Worm (Caenorhabditis elegans): Measurements from ENCODE around the gene utp-20.

utp-20 gene

ce11 chrII:6516276-6516675, 19.9 kb upstream of the utp-20 start, which contains the start of gene C56E6.7:
Gene C56E6.7 (plus strand): TSS chrII:6516576.
- TF ChIP-seq ama-1 (optimal IDR thresholded peaks at IDR 0.05) (no peak), F10B5.3 (tag; optimal IDR thresholded peaks at IDR 0.05) (no peak), nhr-102 (tag; optimal IDR thresholded peaks at IDR 0.05) (no peak), T26A8.4 (GFP tag; IDR thresholded peaks at IDR 0.05) (no peak), hlh-30 (tag; optimal IDR thresholded peaks at IDR 0.05; ENCODE audit: insufficient read depth) (no peak), unc-39 (tag; optimal IDR thresholded peaks at IDR 0.05) (no peak), lin-39 (tag; optimal IDR thresholded peaks at IDR 0.05) (no peak), pha-4 (GFP tag; IDR thresholded peaks at IDR 0.05) (no peak), pha-4 (tag; optimal IDR thresholded peaks at IDR 0.05) (no peak), saeg-2 (GFP tag; IDR thresholded peaks at IDR 0.05) (no peak), Y105C5A.15 (GFP tag; IDR thresholded peaks at IDR 0.05) (no peak), mdl-1 (tag; optimal IDR thresholded peaks at IDR 0.05) (no peak), daf-16 (GFP tag; optimal IDR thresholded peaks at IDR 0.05) (no peak), daf-16 (tag; optimal IDR thresholded peaks at IDR 0.05) (no peak), ceh-44 (GFP tag; IDR thresholded peaks at IDR 0.05) (no peak), F44E2.7 (GFP tag; IDR thresholded peaks at IDR 0.05) (no peak)

ce11 chrII:6519703-6520102, 16.5 kb upstream of the utp-20 start:
- no peak for TF ChIP-seq unc-62 (GFP tag; optimal IDR thresholded peaks at IDR 0.05 in 1 of 2)
- TF ChIP-seq unc-62 (tag; optimal IDR thresholded peaks at IDR 0.05) = no peak
- peak; percentile 86 for TF ChIP-seq lin-38 (GFP tag; IDR thresholded peaks at IDR 0.05)
- no peak for TF ChIP-seq nhr-77 (tag; optimal IDR thresholded peaks at IDR 0.05)
- TF ChIP-seq unc-130 (GFP tag; optimal IDR thresholded peaks at IDR 0.05) = peak; percentile 80
- TF ChIP-seq ces-1 (GFP tag; optimal IDR thresholded peaks at IDR 0.05) = no peak

- TF ChIP-seq tra-1 (GFP tag; IDR thresholded peaks at IDR 0.05) (no peak), lir-3 (tag; optimal IDR thresholded peaks at IDR 0.05) (no peak), daf-8 (GFP tag; IDR thresholded peaks at IDR 0.05) (no peak), unc-39 (tag; optimal IDR thresholded peaks at IDR 0.05) (no peak), fos-1 (tag; optimal IDR thresholded peaks at IDR 0.05) (no peak), T20F7.1 (GFP tag; optimal IDR thresholded peaks at IDR 0.05) (no peak), cey-2 (tag; optimal IDR thresholded peaks at IDR 0.05; ENCODE audit: borderline replicate concordance, insufficient read depth) (no peak), ceh-62 (tag; optimal IDR thresholded peaks at IDR 0.05) (no peak), Y5F2A.4 (GFP tag; optimal IDR thresholded peaks at IDR 0.05) (no peak), vab-7 (GFP tag; IDR thresholded peaks at IDR 0.05) (no peak), ceh-20 (GFP tag; IDR thresholded peaks at IDR 0.05) (no peak), egl-43 (GFP tag; IDR thresholded peaks at IDR 0.05) (no peak), nhr-77 (tag; optimal IDR thresholded peaks at IDR 0.05) (no peak), lin-13 (GFP tag; optimal IDR thresholded peaks at IDR 0.05) (no peak), hlh-30 (tag; optimal IDR thresholded peaks at IDR 0.05; ENCODE audit: insufficient read depth) (no peak), ceh-32 (tag; optimal IDR thresholded peaks at IDR 0.05; ENCODE audit: poor library complexity) (no peak), F10B5.3 (tag; optimal IDR thresholded peaks at IDR 0.05) (no peak), hlh-11 (tag; optimal IDR thresholded peaks at IDR 0.05) (peak; percentile 71), R02D3.7 (tag; optimal IDR thresholded peaks at IDR 0.05) (no peak), dve-1 (tag; optimal IDR thresholded peaks at IDR 0.05; ENCODE audit: insufficient read depth) (peak; percentile 42), F26F4.8 (GFP tag; conservative IDR thresholded peaks at IDR 0.05) (no peak), lin-1 (GFP tag; IDR thresholded peaks at IDR 0.05) (0 out of 2 replicates have a peak, but pooled peaks have one; percentile 17), dmd-6 (GFP tag; IDR thresholded peaks at IDR 0.05) (peak; percentile 67), tag-97 (GFP tag; IDR thresholded peaks at IDR 0.05) (no peak), Y48G9A.11 (GFP tag; IDR thresholded peaks at IDR 0.05) (no peak), attf-4 (tag; optimal IDR thresholded peaks at IDR 0.05) (no peak), dmd-9 (GFP tag; IDR thresholded peaks at IDR 0.05) (no peak), daf-12 (tag; optimal IDR thresholded peaks at IDR 0.05) (no peak), nhr-11 (tag; optimal IDR thresholded peaks at IDR 0.05) (no peak), gei-8 (GFP tag; optimal IDR thresholded peaks at IDR 0.05) (no peak), lim-7 (GFP tag; IDR thresholded peaks at IDR 0.05) (no peak), dmd-8 (GFP tag; IDR thresholded peaks at IDR 0.05) (no peak)
Measured at ce11 chrII:6520103-6520502, 16.1 kb upstream of the utp-20 start.
